Fruit fly (Drosophila melanogaster) whole organism, embryonic: ENCODE results near the gene CG12768.

Experiments used
- CG10209 ChIP-seq: fragments of 200-800 bp; sonication (Bioruptor generic); optimal IDR thresholded peaks from 3 replicates; lab custom pipeline; 2017; ENCODE audit warnings: missing biosample characterization, mild to moderate bottlenecking, missing genetic modification characterization, missing genetic modification reagents
- CG10267 ChIP-seq: fragments of 200-800 bp; sonication (Bioruptor generic); optimal IDR thresholded peaks from 2 replicates; lab custom pipeline; 2018; ENCODE audit warnings: missing biosample characterization, mild to moderate bottlenecking, missing genetic modification characterization, moderate library complexity
- CG10321 ChIP-seq: fragments of 200-800 bp; sonication (Bioruptor generic); IDR thresholded peaks from 2 replicates; pipeline ENCODE4 v1.3.6; 2022; ENCODE audit warnings: missing biosample characterization, missing genetic modification characterization
- CG12071 ChIP-seq: fragments of 200-800 bp; sonication (Bioruptor generic); optimal IDR thresholded peaks from 3 replicates; lab custom pipeline; 2018; ENCODE audit warnings: missing biosample characterization, mild to moderate bottlenecking, missing genetic modification characterization
- CG12155 ChIP-seq: fragments of 200-800 bp; sonication (Bioruptor generic); optimal IDR thresholded peaks from 3 replicates; lab custom pipeline; 2016; ENCODE audit warnings: missing biosample characterization, missing genetic modification characterization
- CG12219 ChIP-seq: fragments of 200-800 bp; sonication (Bioruptor generic); optimal IDR thresholded peaks from 3 replicates; lab custom pipeline; 2018; ENCODE audit warnings: missing biosample characterization, mild to moderate bottlenecking, missing genetic modification characterization
- CG12391 ChIP-seq: fragments of 200-800 bp; sonication (Bioruptor generic); optimal IDR thresholded peaks from 3 replicates; lab custom pipeline; 2018; ENCODE audit warnings: missing biosample characterization, mild to moderate bottlenecking, missing genetic modification characterization, moderate library complexity
- CG17328 ChIP-seq: fragments of 200-800 bp; sonication (Bioruptor generic); IDR thresholded peaks from 2 replicates; pipeline ENCODE4 v1.3.6; 2022; ENCODE audit warnings: missing biosample characterization, missing genetic modification characterization
- CG17385 ChIP-seq: fragments of 200-800 bp; sonication (Bioruptor generic); optimal IDR thresholded peaks from 3 replicates; lab custom pipeline; 2018; ENCODE audit warnings: missing biosample characterization, mild to moderate bottlenecking, missing genetic modification characterization
- CG1832 ChIP-seq: fragments of 200-800 bp; sonication (Bioruptor generic); optimal IDR thresholded peaks from 2 replicates; lab custom pipeline; 2017; ENCODE audit warnings: missing biosample characterization, mild to moderate bottlenecking, missing genetic modification characterization, inconsistent platforms
- CG2199 ChIP-seq: fragments of 200-800 bp; sonication (Bioruptor generic); IDR thresholded peaks from 3 replicates; pipeline ENCODE4 v1.3.6; 2022; ENCODE audit warnings: missing biosample characterization, missing genetic modification characterization
- CG2202 ChIP-seq: fragments of 200-800 bp; sonication (Bioruptor generic); optimal IDR thresholded peaks from 2 replicates; lab custom pipeline; 2018; ENCODE audit warnings: missing biosample characterization, mild to moderate bottlenecking, missing genetic modification characterization
- CG30431 ChIP-seq: fragments of 200-800 bp; sonication (Bioruptor generic); optimal IDR thresholded peaks from 2 replicates; lab custom pipeline; 2017; ENCODE audit warnings: missing biosample characterization, missing genetic modification characterization
- CG4282 ChIP-seq: fragments of 200-800 bp; sonication (Bioruptor generic); optimal IDR thresholded peaks from 2 replicates; lab custom pipeline; 2016; ENCODE audit warnings: missing biosample characterization, missing genetic modification characterization
- CG4360 ChIP-seq: fragments of 200-800 bp; sonication (Bioruptor generic); IDR thresholded peaks from 2 replicates; pipeline ENCODE4 v1.3.6; 2022; ENCODE audit warnings: missing biosample characterization, missing genetic modification characterization
- CG4730 ChIP-seq: fragments of 200-800 bp; sonication (Bioruptor generic); IDR thresholded peaks from 2 replicates; pipeline ENCODE4 v1.3.6; 2022; ENCODE audit warnings: missing biosample characterization, missing genetic modification characterization
- CG7271 ChIP-seq: fragments of 200-800 bp; sonication (Bioruptor generic); optimal IDR thresholded peaks from 2 replicates; lab custom pipeline; 2018; ENCODE audit warnings: missing biosample characterization, mild to moderate bottlenecking, missing genetic modification characterization, moderate library complexity
- CG7372 ChIP-seq: fragments of 200-800 bp; sonication (Bioruptor generic); IDR thresholded peaks from 2 replicates; pipeline ENCODE4 v1.3.6; 2022; ENCODE audit warnings: missing biosample characterization, missing genetic modification characterization
- CG7963 ChIP-seq: fragments of 200-800 bp; sonication (Bioruptor generic); IDR thresholded peaks from 3 replicates; pipeline ENCODE4 v1.3.6; 2022; ENCODE audit warnings: missing biosample characterization, missing genetic modification characterization; ENCODE audit not compliant: partially characterized antibody
- CG8281 ChIP-seq: fragments of 200-800 bp; sonication (Bioruptor generic); optimal IDR thresholded peaks from 2 replicates; lab custom pipeline; 2018; ENCODE audit warnings: missing biosample characterization, mild to moderate bottlenecking, missing genetic modification characterization, moderate library complexity
- CG8290 ChIP-seq, 3 experiments: fragments of 200-800 bp; sonication (Bioruptor generic); optimal IDR thresholded peaks; 2 replicates each; lab custom pipeline; 2016 to 2019; ENCODE audit warnings: missing biosample characterization in 3 of 3, missing genetic modification characterization in 3 of 3, mild to moderate bottlenecking in 2 of 3, moderate library complexity in 1 of 3
- Chrac-16 ChIP-seq: fragments of 200-800 bp; sonication (Bioruptor generic); optimal IDR thresholded peaks from 3 replicates; lab custom pipeline; 2016; ENCODE audit warnings: missing biosample characterization, missing genetic modification characterization
- Dp ChIP-seq: fragments of 200-800 bp; sonication (Bioruptor generic); optimal IDR thresholded peaks from 2 replicates; lab custom pipeline; 2018; ENCODE audit warnings: missing biosample characterization, mild to moderate bottlenecking, missing genetic modification characterization, moderate library complexity
- Dref ChIP-seq: fragments of 200-800 bp; sonication (Bioruptor generic); IDR thresholded peaks from 2 replicates; pipeline ENCODE4 v1.3.6; 2022; ENCODE audit warnings: missing biosample characterization, missing genetic modification characterization
- Ets97D ChIP-seq: fragments of 200-800 bp; sonication (Bioruptor generic); optimal IDR thresholded peaks from 3 replicates; lab custom pipeline; 2016; ENCODE audit warnings: missing biosample characterization, missing genetic modification characterization
- HHEX ChIP-seq: fragments of 200-800 bp; sonication (Bioruptor generic); optimal IDR thresholded peaks from 3 replicates; lab custom pipeline; 2017; ENCODE audit warnings: missing biosample characterization, mild to moderate bottlenecking, missing genetic modification characterization, missing genetic modification reagents
- Hr51 ChIP-seq, 2 experiments: fragments of 200-800 bp; sonication (Bioruptor generic); optimal IDR thresholded peaks; 2 replicates in 1 of 2; 3 replicates in 1 of 2; lab custom pipeline; 2016 to 2018; ENCODE audit warnings: missing biosample characterization in 2 of 2, missing genetic modification characterization in 2 of 2, mild to moderate bottlenecking in 1 of 2, moderate library complexity in 1 of 2
- Lhr ChIP-seq: fragments of 200-800 bp; sonication (Bioruptor generic); optimal IDR thresholded peaks from 3 replicates; lab custom pipeline; 2017; ENCODE audit warnings: mild to moderate bottlenecking, missing biosample characterization, missing genetic modification reagents, missing genetic modification characterization
- Ravus ChIP-seq: fragments of 200-800 bp; sonication (Bioruptor generic); IDR thresholded peaks from 2 replicates; pipeline ENCODE4 v1.3.6; 2022; ENCODE audit warnings: missing biosample characterization, missing genetic modification characterization
- Tbp ChIP-seq: fragments of >200 bp; optimal IDR thresholded peaks from 2 replicates; lab custom pipeline; 2018; ENCODE audit warnings: missing biosample characterization, missing genetic modification characterization
- Xbp1 ChIP-seq: fragments of 200-800 bp; sonication (Bioruptor generic); optimal IDR thresholded peaks from 3 replicates; lab custom pipeline; 2016; ENCODE audit warnings: missing biosample characterization, mild to moderate bottlenecking, missing genetic modification characterization
- ara ChIP-seq: fragments of 200-800 bp; sonication (Bioruptor generic); IDR thresholded peaks from 2 replicates; pipeline ENCODE4 v1.3.6; 2022; ENCODE audit warnings: missing biosample characterization, missing genetic modification characterization
- az2 ChIP-seq: fragments of 200-800 bp; sonication (Bioruptor generic); optimal IDR thresholded peaks from 3 replicates; lab custom pipeline; 2016; ENCODE audit warnings: missing biosample characterization, missing genetic modification characterization
- br ChIP-seq: fragments of >200 bp; optimal IDR thresholded peaks from 2 replicates; lab custom pipeline; 2017
- corto ChIP-seq: fragments of 200-800 bp; sonication (Bioruptor generic); optimal IDR thresholded peaks from 2 replicates; lab custom pipeline; 2016; ENCODE audit warnings: missing biosample characterization, mild to moderate bottlenecking, missing genetic modification characterization, moderate library complexity
- da ChIP-seq: fragments of 200-800 bp; sonication (Bioruptor generic); optimal IDR thresholded peaks from 2 replicates; lab custom pipeline; 2016; ENCODE audit warnings: missing biosample characterization, missing genetic modification characterization
- dati ChIP-seq: fragments of 200-800 bp; sonication (Bioruptor generic); IDR thresholded peaks from 2 replicates; pipeline ENCODE4 v1.3.6; 2022; ENCODE audit warnings: missing biosample characterization, missing genetic modification characterization
- dimm ChIP-seq: fragments of 200-800 bp; sonication (Bioruptor generic); IDR thresholded peaks from 2 replicates; pipeline ENCODE4 v1.3.6; 2022; ENCODE audit warnings: missing biosample characterization, missing genetic modification characterization
- dmrt11E ChIP-seq: fragments of 200-800 bp; sonication (Bioruptor generic); optimal IDR thresholded peaks from 3 replicates; lab custom pipeline; 2018; ENCODE audit warnings: missing biosample characterization, mild to moderate bottlenecking, missing genetic modification characterization, moderate library complexity
- ham ChIP-seq: fragments of 200-800 bp; sonication (Bioruptor generic); IDR thresholded peaks from 2 replicates; pipeline ENCODE4 v1.3.6; 2022; ENCODE audit warnings: missing biosample characterization, missing genetic modification characterization
- hkb ChIP-seq, 2 experiments: fragments of 200-800 bp in 1 of 2; fragments of >200 bp in 1 of 2; sonication (Bioruptor generic) in 1 of 2; IDR thresholded peaks in 1 of 2; optimal IDR thresholded peaks in 1 of 2; 2 replicates each; pipeline versions ENCODE4 v1.3.6 to Lab custom; 2017 to 2022; ENCODE audit warnings: missing biosample characterization in 1 of 2, missing genetic modification characterization in 1 of 2
- nau ChIP-seq: fragments of 200-800 bp; sonication (Bioruptor generic); optimal IDR thresholded peaks from 3 replicates; lab custom pipeline; 2017; ENCODE audit warnings: missing biosample characterization, mild to moderate bottlenecking, missing genetic modification characterization, missing genetic modification reagents
- pho ChIP-seq: fragments of 200-800 bp; sonication (Bioruptor generic); optimal IDR thresholded peaks from 2 replicates; lab custom pipeline; 2016; ENCODE audit warnings: missing biosample characterization, missing genetic modification characterization
- rib ChIP-seq: fragments of 200-800 bp; sonication (Bioruptor generic); IDR thresholded peaks from 2 replicates; pipeline ENCODE4 v1.3.6; 2022; ENCODE audit warnings: missing biosample characterization, missing genetic modification characterization
- sob ChIP-seq: fragments of 200-800 bp; sonication (Bioruptor generic); IDR thresholded peaks from 2 replicates; pipeline ENCODE4 v1.3.6; 2022; ENCODE audit warnings: missing biosample characterization, missing genetic modification characterization
- trh ChIP-seq: fragments of 200-800 bp; sonication (Bioruptor generic); optimal IDR thresholded peaks from 2 replicates; lab custom pipeline; 2016; ENCODE audit warnings: missing biosample characterization, missing genetic modification characterization
- tx ChIP-seq: fragments of 200-800 bp; sonication (Bioruptor generic); optimal IDR thresholded peaks from 2 replicates; lab custom pipeline; 2016; ENCODE audit warnings: missing biosample characterization, missing genetic modification characterization
- vnd ChIP-seq: fragments of 200-800 bp; sonication (Bioruptor generic); IDR thresholded peaks from 3 replicates; pipeline ENCODE4 v1.3.6; 2022; ENCODE audit warnings: missing biosample characterization, missing genetic modification characterization; ENCODE audit not compliant: partially characterized antibody
- z ChIP-seq: fragments of 200-800 bp; sonication (Bioruptor generic); IDR thresholded peaks from 3 replicates; pipeline ENCODE4 v1.3.6; 2022; ENCODE audit warnings: missing biosample characterization, missing genetic modification characterization

CG12768 gene

dm6 chr3L:22878723-22879343 is 31.5 kb upstream of the CG12768 start, which contains the start of the genes Chro and Ssl1 (continued):
- TF ChIP-seq CG7271 (peak; percentile 99), CG8290 (GFP tag; optimal IDR thresholded peaks at IDR 0.05; lab: Kevin White, UChicago) (peak; percentile 100), CG8290 (tag; optimal IDR thresholded peaks at IDR 0.05; lab: Kevin White, UChicago) (peak; percentile 99 to 100), CG10321 (GFP tag; lab: Robert Waterston, UW) (peak; percentile 90), az2 (GFP tag; lab: Kevin White, UChicago) (peak; percentile 100), CG7963 (GFP tag; lab: Robert Waterston, UW) (no peak), hkb (optimal IDR thresholded peaks at IDR 0.05; lab: Kevin White, UChicago) (peak; percentile 99), hkb (GFP tag; IDR thresholded peaks at IDR 0.05; lab: Robert Waterston, UW) (peak; percentile 100), CG12219 (GFP tag; lab: Kevin White, UChicago) (peak; percentile 100), CG12391 (tag; lab: Kevin White, UChicago) (peak; percentile 100), Dref (GFP tag; lab: Robert Waterston, UW) (peak; percentile 55), Hr51 (GFP tag; optimal IDR thresholded peaks at IDR 0.05; lab: Kevin White, UChicago) (peak; percentile 100), CG8281 (tag; lab: Kevin White, UChicago) (peak; percentile 96), trh (GFP tag; lab: Kevin White, UChicago) (peak; percentile 99), Xbp1 (GFP tag; lab: Kevin White, UChicago) (peak; percentile 100), dimm (GFP tag; lab: Robert Waterston, UW) (peak; percentile 99), dmrt11E (tag; lab: Kevin White, UChicago) (peak; percentile 100), CG4360 (GFP tag; lab: Robert Waterston, UW) (peak; percentile 96), nau (GFP tag; lab: Kevin White, UChicago) (peak; percentile 100), CG12155 (peak; percentile 99), CG2199 (GFP tag; lab: Robert Waterston, UW) (peak; percentile 100), CG10267 (peak; percentile 99), CG17385 (GFP tag; lab: Kevin White, UChicago) (peak; percentile 99), CG4282 (GFP tag; lab: Kevin White, UChicago) (peak; percentile 100), Tbp (no peak), ham (GFP tag; lab: Robert Waterston, UW) (peak; percentile 99), ara (GFP tag; lab: Robert Waterston, UW) (peak; percentile 100), Ravus (GFP tag; lab: Robert Waterston, UW) (peak; percentile 99), Ets97D (GFP tag; lab: Kevin White, UChicago) (peak; percentile 98), dati (GFP tag; lab: Robert Waterston, UW) (peak; percentile 99), Dp (GFP tag; lab: Kevin White, UChicago) (peak; percentile 59), CG7372 (GFP tag; lab: Robert Waterston, UW) (peak; percentile 100), z (GFP tag; lab: Robert Waterston, UW) (peak; percentile 89), Lhr (GFP tag; lab: Kevin White, UChicago) (peak; percentile 100), tx (GFP tag; lab: Kevin White, UChicago) (peak; percentile 100), Chrac-16 (peak; percentile 100), CG17328 (GFP tag; lab: Robert Waterston, UW) (peak; percentile 100), da (GFP tag; lab: Kevin White, UChicago) (peak; percentile 100), HHEX (GFP tag; lab: Kevin White, UChicago) (peak; percentile 100), CG2202 (tag; lab: Kevin White, UChicago) (peak; percentile 100), CG12071 (GFP tag; lab: Kevin White, UChicago) (peak; percentile 100), CG10209 (GFP tag; lab: Kevin White, UChicago) (peak; percentile 100), sob (peak; percentile 100), vnd (GFP tag; lab: Robert Waterston, UW) (no peak), rib (GFP tag; lab: Robert Waterston, UW) (peak; percentile 99), br (lab: Kevin White, UChicago) (no peak), CG30431 (GFP tag; lab: Kevin White, UChicago) (peak; percentile 100), CG4730 (GFP tag; lab: Robert Waterston, UW) (peak; percentile 100), corto (GFP tag; lab: Kevin White, UChicago) (peak; percentile 99), CG1832 (peak; percentile 31), pho (GFP tag; lab: Kevin White, UChicago) (peak; percentile 100)
